Worm (Caenorhabditis elegans) whole organism, L4 larva: Measurements from ENCODE around the gene C07A9.10.

Experiments used
- D1046.2 ChIP-seq: fragments of 200-800 bp; sonication (Bioruptor generic); IDR thresholded peaks from 2 replicates; pipeline ENCODE4 v1.3.6; 2022; ENCODE audit warnings: missing genetic modification characterization, missing compliant biosample characterization
- T20F7.1 ChIP-seq: fragments of 200-800 bp; sonication (Bioruptor generic); optimal IDR thresholded peaks from 2 replicates; lab custom pipeline; 2018; ENCODE audit warnings: mild to moderate bottlenecking, missing genetic modification characterization, missing compliant biosample characterization
- Y48G9A.11 ChIP-seq: fragments of 200-800 bp; sonication (Bioruptor generic); IDR thresholded peaks from 2 replicates; pipeline ENCODE4 v1.3.6; 2022; ENCODE audit warnings: missing genetic modification reagents, missing genetic modification characterization, missing compliant biosample characterization
- aha-1 ChIP-seq: fragments of 150-350 bp; peaks from one replicate; lab custom pipeline; 2014; ENCODE audit warnings: missing biosample characterization, missing genetic modification characterization
- ama-1 ChIP-seq: fragments of 150-350 bp; optimal IDR thresholded peaks from 2 replicates; lab custom pipeline; 2014; ENCODE audit warnings: inconsistent platforms, mixed read lengths
- ceh-20 ChIP-seq: fragments of 200-800 bp; sonication (Bioruptor generic); IDR thresholded peaks from 2 replicates; pipeline ENCODE4 v1.3.6; 2022; ENCODE audit warnings: missing genetic modification reagents, missing genetic modification characterization, missing compliant biosample characterization
- ceh-82 ChIP-seq: sonication (generic microtip); optimal IDR thresholded peaks from 2 replicates; lab custom pipeline; 2017; ENCODE audit warnings: missing biosample characterization, missing genetic modification characterization
- ces-1 ChIP-seq: fragments of 150-350 bp; sonication (generic microtip); optimal IDR thresholded peaks from 4 replicates; lab custom pipeline; 2014; ENCODE audit warnings: missing biosample characterization, missing genetic modification reagents, missing genetic modification characterization
- ctbp-1 ChIP-seq: fragments of 200-800 bp; sonication (Bioruptor generic); IDR thresholded peaks from 2 replicates; pipeline ENCODE4 v1.3.6; 2022; ENCODE audit warnings: missing genetic modification reagents, missing genetic modification characterization, missing compliant biosample characterization
- dve-1 ChIP-seq: sonication (generic microtip); optimal IDR thresholded peaks from 2 replicates; lab custom pipeline; 2017; ENCODE audit warnings: antibody characterized with exemption, mild to moderate bottlenecking, missing genetic modification characterization, missing compliant biosample characterization; ENCODE audit not compliant: insufficient read depth
- egl-27 ChIP-seq: sonication (generic microtip); optimal IDR thresholded peaks from 3 replicates; lab custom pipeline; 2017; ENCODE audit warnings: missing biosample characterization, missing genetic modification reagents, missing genetic modification characterization
- egl-43 ChIP-seq: fragments of 200-800 bp; sonication (Bioruptor generic); IDR thresholded peaks from 2 replicates; pipeline ENCODE4 v1.3.6; 2022; ENCODE audit warnings: missing genetic modification reagents, missing genetic modification characterization, missing compliant biosample characterization
- fkh-10 ChIP-seq: fragments of 150-350 bp; optimal IDR thresholded peaks from 2 replicates; lab custom pipeline; 2014; ENCODE audit warnings: missing biosample characterization, missing genetic modification reagents, missing genetic modification characterization
- gei-8 ChIP-seq: fragments of 200-800 bp; sonication (Bioruptor generic); optimal IDR thresholded peaks from 2 replicates; lab custom pipeline; 2018; ENCODE audit warnings: mild to moderate bottlenecking, missing genetic modification characterization, missing compliant biosample characterization
- hlh-11 ChIP-seq: fragments of 200-800 bp; sonication (Bioruptor generic); optimal IDR thresholded peaks from 2 replicates; lab custom pipeline; 2018; ENCODE audit warnings: mild to moderate bottlenecking, missing genetic modification characterization, missing compliant biosample characterization
- hlh-30 ChIP-seq: sonication (generic microtip); optimal IDR thresholded peaks from 2 replicates; lab custom pipeline; 2017; ENCODE audit warnings: antibody characterized with exemption, mild to moderate bottlenecking, missing genetic modification characterization, missing compliant biosample characterization; ENCODE audit not compliant: insufficient read depth
- hmg-1.1 ChIP-seq: fragments of 200-800 bp; sonication (Bioruptor generic); IDR thresholded peaks from 2 replicates; pipeline ENCODE4 v1.3.6; 2022; ENCODE audit warnings: missing genetic modification reagents, missing genetic modification characterization, missing compliant biosample characterization
- jun-1 ChIP-seq: fragments of 150-350 bp; optimal IDR thresholded peaks from 2 replicates; lab custom pipeline; 2014; ENCODE audit warnings: missing biosample characterization, missing genetic modification reagents, missing genetic modification characterization
- lin-1 ChIP-seq: fragments of 200-800 bp; sonication (Bioruptor generic); IDR thresholded peaks from 2 replicates; pipeline ENCODE4 v1.3.6; 2022; ENCODE audit warnings: missing genetic modification reagents, missing genetic modification characterization, missing compliant biosample characterization
- lin-13 ChIP-seq: fragments of 150-350 bp; optimal IDR thresholded peaks from 2 replicates; lab custom pipeline; 2014; ENCODE audit warnings: missing biosample characterization, missing genetic modification reagents, missing genetic modification characterization
- lin-29 ChIP-seq: fragments of 200-800 bp; sonication (Bioruptor generic); IDR thresholded peaks from 2 replicates; pipeline ENCODE4 v1.3.6; 2022; ENCODE audit warnings: missing genetic modification reagents, missing genetic modification characterization, missing compliant biosample characterization
- lsy-2 ChIP-seq, 2 experiments: fragments of 150-350 bp in 1 of 2; sonication (generic microtip) in 1 of 2; optimal IDR thresholded peaks; 2 replicates each; lab custom pipeline; 2014 to 2017; ENCODE audit warnings: missing biosample characterization in 2 of 2, missing genetic modification characterization in 2 of 2
- madf-5 ChIP-seq, 2 experiments: fragments of 200-800 bp; sonication (Bioruptor generic); IDR thresholded peaks; 2 replicates each; pipeline ENCODE4 v1.3.6; 2022; ENCODE audit warnings: missing compliant biosample characterization in 2 of 2, missing genetic modification characterization in 2 of 2
- mdl-1 ChIP-seq, 2 experiments: fragments of 150-350 bp in 1 of 2; sonication (generic microtip) in 1 of 2; optimal IDR thresholded peaks; 2 replicates each; lab custom pipeline; 2014 to 2017; ENCODE audit warnings: missing biosample characterization in 2 of 2, missing genetic modification characterization in 2 of 2
- mep-1 ChIP-seq: fragments of 150-350 bp; sonication (generic microtip); optimal IDR thresholded peaks from 3 replicates; lab custom pipeline; 2014; ENCODE audit warnings: missing biosample characterization, missing genetic modification characterization
- nhr-102 ChIP-seq: sonication (generic microtip); optimal IDR thresholded peaks from 2 replicates; lab custom pipeline; 2016; ENCODE audit warnings: mild to moderate bottlenecking, missing genetic modification characterization, moderate library complexity, missing compliant biosample characterization
- nhr-237 ChIP-seq: sonication (generic microtip); optimal IDR thresholded peaks from 2 replicates; lab custom pipeline; 2017; ENCODE audit warnings: missing biosample characterization, missing genetic modification characterization
- nhr-28 ChIP-seq: fragments of 150-350 bp; optimal IDR thresholded peaks from 2 replicates; lab custom pipeline; 2014; ENCODE audit warnings: missing biosample characterization, missing genetic modification characterization
- nhr-41 ChIP-seq: fragments of 200-800 bp; sonication (Bioruptor generic); IDR thresholded peaks from 2 replicates; pipeline ENCODE4 v1.3.6; 2022; ENCODE audit warnings: missing genetic modification reagents, missing genetic modification characterization, missing compliant biosample characterization
- nhr-76 ChIP-seq: fragments of 150-350 bp; optimal IDR thresholded peaks from 2 replicates; lab custom pipeline; 2014; ENCODE audit warnings: missing biosample characterization, missing genetic modification characterization
- php-3 ChIP-seq: fragments of 200-800 bp; sonication (Bioruptor generic); IDR thresholded peaks from 2 replicates; pipeline ENCODE4 v1.3.6; 2022; ENCODE audit warnings: missing genetic modification reagents, missing genetic modification characterization, missing compliant biosample characterization
- rbr-2 ChIP-seq: sonication (generic microtip); optimal IDR thresholded peaks from 2 replicates; lab custom pipeline; 2016; ENCODE audit warnings: missing genotype, missing genetic modification characterization, missing compliant biosample characterization
- skn-1 ChIP-seq: fragments of 150-350 bp; optimal IDR thresholded peaks from 2 replicates; lab custom pipeline; 2014; ENCODE audit warnings: missing biosample characterization, missing genetic modification characterization
- tra-1 ChIP-seq: fragments of 200-800 bp; sonication (Bioruptor generic); IDR thresholded peaks from 2 replicates; pipeline ENCODE4 v1.3.6; 2022; ENCODE audit warnings: missing genetic modification reagents, missing genetic modification characterization, missing compliant biosample characterization
- zfp-2 ChIP-seq: sonication (generic microtip); optimal IDR thresholded peaks from 2 replicates; lab custom pipeline; 2016; ENCODE audit warnings: mild to moderate bottlenecking, missing genetic modification characterization, missing compliant biosample characterization
- zip-2 ChIP-seq: fragments of 150-350 bp; optimal IDR thresholded peaks from 2 replicates; lab custom pipeline; 2014; ENCODE audit warnings: missing biosample characterization, missing genetic modification characterization
- ztf-11 ChIP-seq: fragments of 150-350 bp; optimal IDR thresholded peaks from 2 replicates; lab custom pipeline; 2014; ENCODE audit warnings: missing biosample characterization, missing genetic modification characterization

Gene C07A9.10

DNA sequence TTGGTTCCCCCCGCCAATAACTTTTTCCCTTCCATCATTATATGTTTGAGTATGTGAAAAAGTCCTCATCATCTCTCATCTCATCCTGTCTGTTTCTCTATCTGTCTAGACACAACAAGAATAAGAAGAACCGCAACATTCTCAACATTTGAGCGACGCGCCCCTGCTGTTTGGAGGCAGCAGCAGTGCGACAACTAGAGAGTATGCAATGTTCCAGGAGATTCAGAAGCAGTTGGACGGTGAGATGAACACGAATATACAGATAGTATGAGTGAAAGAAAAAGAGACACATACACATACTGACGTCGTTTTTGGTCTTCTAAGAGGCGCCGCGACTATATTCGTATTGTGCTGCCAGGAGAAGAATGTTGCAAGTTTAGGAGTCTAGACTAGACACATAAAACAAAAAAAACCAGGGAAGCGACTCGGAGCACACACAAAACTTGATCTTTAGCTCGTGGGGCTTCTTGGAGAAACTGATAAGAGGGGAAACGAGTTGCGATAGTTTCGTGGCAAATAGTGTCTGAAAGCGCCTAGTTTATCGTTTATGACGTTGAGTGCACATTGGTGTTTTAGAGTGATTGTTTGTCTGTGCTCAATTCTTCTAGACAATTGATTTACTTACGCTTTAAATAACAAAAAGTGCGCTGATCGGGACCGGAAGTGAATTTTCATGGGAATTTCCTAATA, 20.2 kb downstream of the C07A9.10 start (continued):
- TF ChIP-seq lsy-2 (tag; optimal IDR thresholded peaks at IDR 0.05; lab: Kevin White, UChicago): peak in 1 of 2 experiments; percentile 17
- TF ChIP-seq nhr-28 (tag; lab: Kevin White, UChicago): peak; percentile 46
- peak; percentile 45 for TF ChIP-seq hlh-11
- TF ChIP-seq php-3 (GFP tag; lab: Robert Waterston, UW): peak; percentile 61
- peak; percentile 68 for TF ChIP-seq fkh-10 (GFP tag; lab: Kevin White, UChicago)
- TF ChIP-seq dve-1 (tag; lab: Kevin White, UChicago): peak; percentile 56
- TF ChIP-seq T20F7.1 (GFP tag; lab: Kevin White, UChicago): no peak
- TF ChIP-seq hmg-1.1: peak; percentile 59; the same call in 1 of the 2 replicates
- TF ChIP-seq madf-5 (GFP tag; IDR thresholded peaks at IDR 0.05; lab: Robert Waterston, UW): no peak
- 0 out of 2 replicates have a peak, but pooled peaks have one; percentile 5 for TF ChIP-seq D1046.2 (GFP tag; lab: Robert Waterston, UW)
- TF ChIP-seq lin-1 (GFP tag; lab: Robert Waterston, UW): 0 out of 2 replicates have a peak, but pooled peaks have one; percentile 24
- peak; percentile 18 for TF ChIP-seq rbr-2 (tag; lab: Kevin White, UChicago)
- no peak for TF ChIP-seq Y48G9A.11 (GFP tag; lab: Robert Waterston, UW)
- peak; percentile 17 for TF ChIP-seq hlh-30 (tag; lab: Kevin White, UChicago)
- TF ChIP-seq ctbp-1: 0 out of 2 replicates have a peak, but pooled peaks have one; percentile 21
- no peak for TF ChIP-seq nhr-237
- TF ChIP-seq lin-13 (GFP tag; lab: Kevin White, UChicago): no peak

DNA sequence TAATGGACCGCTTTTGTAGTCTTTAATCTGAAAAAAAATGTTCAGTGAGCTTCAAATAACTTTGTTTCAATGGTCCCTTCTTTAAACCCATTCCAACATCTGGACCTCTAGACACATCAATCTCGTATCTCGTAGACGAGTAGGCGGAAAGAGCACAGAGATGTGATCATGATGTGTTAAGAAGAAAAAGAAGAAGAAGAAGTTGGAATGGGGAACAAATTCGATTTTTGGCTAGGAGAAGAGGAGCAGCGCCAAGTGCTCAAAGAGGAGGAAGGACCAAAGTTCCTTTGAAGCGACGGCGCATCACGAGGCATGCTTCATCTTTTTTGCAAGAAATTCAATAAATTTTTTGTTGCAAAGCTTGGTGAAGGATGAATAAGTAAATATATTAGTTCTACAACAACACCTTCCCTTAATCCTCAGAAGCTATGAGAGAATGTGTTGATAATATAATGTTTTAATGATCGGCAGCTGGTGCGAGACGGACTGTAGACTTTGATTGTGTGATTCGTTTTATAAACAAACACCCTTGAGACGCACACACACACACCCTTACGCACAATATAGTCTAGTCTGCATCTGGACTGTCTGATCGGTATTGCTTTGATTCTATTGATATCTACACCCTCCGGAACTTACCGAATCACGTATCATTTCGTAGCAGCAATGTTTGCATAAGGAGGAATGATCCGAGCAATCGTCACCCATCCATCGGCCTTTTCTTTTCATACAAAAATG, 21.2 kb downstream of the C07A9.10 start:
- TF ChIP-seq lin-29 (GFP tag; lab: Robert Waterston, UW) (no peak), skn-1 (tag; lab: Kevin White, UChicago) (no peak), egl-27 (tag; lab: Kevin White, UChicago) (no peak), hlh-11 (peak; percentile 40), ceh-20 (GFP tag; lab: Robert Waterston, UW) (0 out of 2 replicates have a peak, but pooled peaks have one; percentile 31), php-3 (GFP tag; lab: Robert Waterston, UW) (no peak), ctbp-1 (peak; percentile 86), ceh-82 (tag; lab: Kevin White, UChicago) (no peak), mep-1 (tag; lab: Kevin White, UChicago) (peak; percentile 12), hlh-30 (tag; lab: Kevin White, UChicago) (peak; percentile 39), fkh-10 (GFP tag; lab: Kevin White, UChicago) (peak; percentile 73), lin-13 (GFP tag; lab: Kevin White, UChicago) (no peak), lsy-2 (tag; optimal IDR thresholded peaks at IDR 0.05; lab: Kevin White, UChicago) (peak in 1 of 2 experiments; percentile 49), nhr-76 (no peak), hmg-1.1 (peak; percentile 19; the same call in 1 of the 2 replicates), zip-2 (tag; lab: Kevin White, UChicago) (no peak), ztf-11 (no peak), zfp-2 (tag; lab: Kevin White, UChicago) (no peak), ama-1 (lab: Kevin White, UChicago) (no peak), gei-8 (GFP tag; lab: Kevin White, UChicago) (peak; percentile 15), aha-1 (tag; lab: Kevin White, UChicago) (peak; percentile 54), mdl-1 (tag; optimal IDR thresholded peaks at IDR 0.05; lab: Kevin White, UChicago) (no peak), lin-1 (GFP tag; lab: Robert Waterston, UW) (no peak), dve-1 (tag; lab: Kevin White, UChicago) (no peak), egl-43 (no peak), ces-1 (GFP tag; lab: Kevin White, UChicago) (peak; percentile 66), nhr-41 (GFP tag; lab: Robert Waterston, UW) (no peak)

DNA sequence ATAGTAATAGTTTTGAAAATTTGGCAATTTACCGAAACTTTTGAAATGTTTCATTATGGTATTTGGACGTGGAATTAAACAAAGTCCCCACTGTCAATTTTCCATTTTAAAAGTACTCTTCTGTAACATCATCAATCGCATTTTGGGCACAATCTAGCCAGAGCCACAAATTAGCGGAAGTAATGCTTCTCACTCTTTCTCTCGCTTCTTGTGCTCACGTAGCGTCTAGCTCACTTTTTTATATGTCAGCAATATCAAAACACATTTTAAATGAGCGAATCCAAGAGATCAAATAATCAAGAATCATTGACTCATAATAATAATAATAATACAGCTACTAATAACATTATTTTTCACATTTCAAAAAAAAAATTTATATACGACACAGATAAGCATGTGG, 21.9 kb downstream of the C07A9.10 start:
- no peak for TF ChIP-seq mdl-1 (tag; optimal IDR thresholded peaks at IDR 0.05; lab: Kevin White, UChicago)
- TF ChIP-seq nhr-102: no peak
- no peak for TF ChIP-seq jun-1 (tag; lab: Kevin White, UChicago)
- TF ChIP-seq egl-27 (tag; lab: Kevin White, UChicago): no peak
- no peak for TF ChIP-seq tra-1 (GFP tag; lab: Robert Waterston, UW)
